Worm (Caenorhabditis elegans) whole organism, L3 larva: ENCODE measurements around the gene srg-42.

Source experiments
- ceh-82 ChIP-seq: fragments of 150-350 bp; optimal IDR thresholded peaks from 2 replicates; lab custom pipeline; 2014; ENCODE audit warnings: missing biosample characterization, missing genetic modification characterization
- pha-4 ChIP-seq: fragments of 150-350 bp; optimal IDR thresholded peaks from 2 replicates; lab custom pipeline; 2014; ENCODE audit warnings: missing biosample characterization, missing genetic modification reagents, missing genetic modification characterization
- skn-1 ChIP-seq: fragments of 150-350 bp; optimal IDR thresholded peaks from 2 replicates; lab custom pipeline; 2014; ENCODE audit warnings: missing biosample characterization, missing genetic modification characterization
- snpc-4 ChIP-seq: fragments of 150-350 bp; optimal IDR thresholded peaks from 2 replicates; lab custom pipeline; 2014; ENCODE audit warnings: missing biosample characterization, missing genetic modification characterization

- TF ChIP-seq skn-1 (tag; lab: Kevin White, UChicago) (no peak), ceh-82 (tag; lab: Kevin White, UChicago) (no peak), pha-4 (no peak), snpc-4 (tag; lab: Kevin White, UChicago) (no peak)
Measured at ce11 chrV:11133516-11133915, 24.3 kb downstream of the srg-42 start.
